Worm (Caenorhabditis elegans) whole organism, young adult: ENCODE measurements around the gene rilp-1.

Experiments
- C17E4.6 ChIP-seq: fragments of 200-800 bp; sonication (Bioruptor generic); IDR thresholded peaks from 2 replicates; pipeline ENCODE4 v1.3.6; 2022; ENCODE audit warnings: missing genetic modification reagents, missing genetic modification characterization, missing compliant biosample characterization
- F37B4.10 ChIP-seq: fragments of 200-800 bp; sonication (Bioruptor generic); IDR thresholded peaks from 2 replicates; pipeline ENCODE4 v1.3.6; 2022; ENCODE audit warnings: missing genetic modification characterization, missing compliant biosample characterization
- K11D2.4 ChIP-seq: fragments of 200-800 bp; sonication (Bioruptor generic); IDR thresholded peaks from 2 replicates; pipeline ENCODE4 v1.3.6; 2022; ENCODE audit warnings: missing genetic modification reagents, missing genetic modification characterization, missing compliant biosample characterization
- ZK185.1 ChIP-seq: sonication (generic microtip); optimal IDR thresholded peaks from 2 replicates; lab custom pipeline; 2016; ENCODE audit warnings: mild to moderate bottlenecking, missing genetic modification characterization, missing compliant biosample characterization; ENCODE audit not compliant: poor library complexity, severe bottlenecking
- attf-5 ChIP-seq: fragments of 200-800 bp; sonication (Bioruptor generic); optimal IDR thresholded peaks from 2 replicates; lab custom pipeline; 2018; ENCODE audit warnings: mild to moderate bottlenecking, missing genetic modification characterization, missing compliant biosample characterization
- dpl-1 ChIP-seq: fragments of 150-350 bp; optimal IDR thresholded peaks from 2 replicates; lab custom pipeline; 2014; ENCODE audit warnings: missing biosample characterization, missing genetic modification reagents, missing genetic modification characterization
- him-1 ChIP-seq: sonication (generic microtip); optimal IDR thresholded peaks from 2 replicates; lab custom pipeline; 2016; ENCODE audit warnings: missing genotype, missing genetic modification reagents, missing genetic modification characterization, missing compliant biosample characterization
- lsl-1 ChIP-seq: fragments of 200-800 bp; sonication (Bioruptor generic); optimal IDR thresholded peaks from 2 replicates; lab custom pipeline; 2018; ENCODE audit warnings: mild to moderate bottlenecking, missing genetic modification characterization, moderate library complexity, missing compliant biosample characterization
- madf-3 ChIP-seq: fragments of 200-800 bp; sonication (Bioruptor generic); IDR thresholded peaks from 2 replicates; pipeline ENCODE4 v1.3.6; 2022; ENCODE audit warnings: missing genetic modification reagents, missing genetic modification characterization, missing compliant biosample characterization
- mes-4 ChIP-seq: sonication (generic microtip); optimal IDR thresholded peaks from 2 replicates; lab custom pipeline; 2016; ENCODE audit warnings: missing genotype, missing genetic modification characterization, missing compliant biosample characterization
- nfyb-1 ChIP-seq: fragments of 200-800 bp; sonication (Bioruptor generic); IDR thresholded peaks from 2 replicates; pipeline ENCODE4 v1.3.6; 2022; ENCODE audit warnings: missing genetic modification reagents, missing genetic modification characterization, missing compliant biosample characterization
- snpc-4 ChIP-seq, 5 experiments: fragments of 150-350 bp in 1 of 5; sonication (generic microtip) in 4 of 5; optimal IDR thresholded peaks; 2 replicates each; lab custom pipeline; 2014 to 2018; ENCODE audit warnings: missing genetic modification characterization in 5 of 5, missing biosample characterization in 3 of 5, antibody characterized with exemption in 2 of 5, mild to moderate bottlenecking in 2 of 5, missing compliant biosample characterization in 2 of 5, missing genotype in 2 of 5, moderate library complexity in 2 of 5, missing genetic modification reagents in 1 of 5
- unc-62 ChIP-seq: fragments of 150-350 bp; optimal IDR thresholded peaks from 2 replicates; lab custom pipeline; 2014; ENCODE audit warnings: missing biosample characterization, missing genetic modification reagents, missing genetic modification characterization
- ztf-22 ChIP-seq: fragments of 200-800 bp; sonication (Bioruptor generic); optimal IDR thresholded peaks from 2 replicates; lab custom pipeline; 2018; ENCODE audit warnings: mild to moderate bottlenecking, missing genetic modification characterization, moderate library complexity, missing compliant biosample characterization

- TF ChIP-seq F37B4.10 (GFP tag; lab: Robert Waterston, UW) (no peak), him-1 (tag; lab: Kevin White, UChicago) (no peak), ZK185.1 (tag; lab: Kevin White, UChicago) (no peak), madf-3 (no peak), attf-5 (peak; percentile 16), ztf-22 (GFP tag; lab: Kevin White, UChicago) (no peak), C17E4.6 (GFP tag; lab: Robert Waterston, UW) (no peak), lsl-1 (GFP tag; lab: Kevin White, UChicago) (no peak), K11D2.4 (GFP tag; lab: Robert Waterston, UW) (no peak), mes-4 (tag; lab: Kevin White, UChicago) (no peak), unc-62 (GFP tag; lab: Kevin White, UChicago) (no peak), dpl-1 (GFP tag; lab: Kevin White, UChicago) (no peak), nfyb-1 (no peak), snpc-4 (GFP tag; optimal IDR thresholded peaks at IDR 0.05; lab: Kevin White, UChicago) (no peak), snpc-4 (tag; optimal IDR thresholded peaks at IDR 0.05; lab: Kevin White, UChicago) (peak in 1 of 4 experiments; percentile 7)
These were observed 5.6 kb upstream of the rilp-1 start, which contains the start of gene mrps-31 for ce11 chrIII:3630337-3630736.
